Fruit fly (Drosophila melanogaster) whole organism, adult: ENCODE results near the gene CG7573.

Source experiments
- CG11617 ChIP-seq: fragments of 200-800 bp; sonication (Bioruptor generic); optimal IDR thresholded peaks from 2 replicates; lab custom pipeline; 2017; ENCODE audit warnings: mild to moderate bottlenecking, missing biosample characterization, missing genetic modification reagents, missing genetic modification characterization
- CG14711 ChIP-seq: fragments of 200-800 bp; sonication (Bioruptor generic); optimal IDR thresholded peaks from 2 replicates; lab custom pipeline; 2018; ENCODE audit warnings: missing biosample characterization, mild to moderate bottlenecking, missing genetic modification characterization, moderate library complexity
- CG1620 ChIP-seq: fragments of 200-800 bp; sonication (Bioruptor generic); optimal IDR thresholded peaks from 2 replicates; lab custom pipeline; 2016; ENCODE audit warnings: missing biosample characterization, missing genetic modification characterization
- CG33017 ChIP-seq: fragments of 200-800 bp; sonication (Bioruptor generic); optimal IDR thresholded peaks from 2 replicates; lab custom pipeline; 2018; ENCODE audit warnings: missing biosample characterization, mild to moderate bottlenecking, missing genetic modification characterization, moderate library complexity
- CG5204 ChIP-seq: fragments of 200-800 bp; sonication (Bioruptor generic); optimal IDR thresholded peaks from 2 replicates; lab custom pipeline; 2016; ENCODE audit warnings: missing biosample characterization, missing genetic modification characterization
- CG7045 ChIP-seq: fragments of 200-800 bp; sonication (Bioruptor generic); optimal IDR thresholded peaks from 2 replicates; lab custom pipeline; 2017; ENCODE audit warnings: missing biosample characterization, mild to moderate bottlenecking, missing genetic modification characterization
- CG7101 ChIP-seq: fragments of 200-800 bp; sonication (Bioruptor generic); optimal IDR thresholded peaks from 2 replicates; lab custom pipeline; 2018; ENCODE audit warnings: missing biosample characterization, mild to moderate bottlenecking, missing genetic modification characterization, moderate library complexity
- Clk ChIP-seq: fragments of 200-800 bp; sonication (Bioruptor generic); optimal IDR thresholded peaks from 2 replicates; lab custom pipeline; 2017; ENCODE audit warnings: missing biosample characterization, missing genetic modification characterization
- Crg-1 ChIP-seq: fragments of 200-800 bp; sonication (Bioruptor generic); optimal IDR thresholded peaks from 2 replicates; lab custom pipeline; 2016; ENCODE audit warnings: missing biosample characterization, missing genetic modification characterization
- Hr96 ChIP-seq: fragments of 200-800 bp; sonication (Bioruptor generic); optimal IDR thresholded peaks from 2 replicates; lab custom pipeline; 2016; ENCODE audit warnings: missing biosample characterization, missing genetic modification characterization
- Mnt ChIP-seq: fragments of 200-800 bp; sonication (Bioruptor generic); optimal IDR thresholded peaks from 2 replicates; lab custom pipeline; 2016; ENCODE audit warnings: missing biosample characterization, mild to moderate bottlenecking, missing genetic modification characterization
- bab1 ChIP-seq: fragments of 200-800 bp; sonication (Bioruptor generic); optimal IDR thresholded peaks from 3 replicates; lab custom pipeline; 2019; ENCODE audit warnings: missing biosample characterization, mild to moderate bottlenecking, missing genetic modification characterization, moderate library complexity
- cic ChIP-seq: fragments of 200-800 bp; sonication (Bioruptor generic); optimal IDR thresholded peaks from 2 replicates; lab custom pipeline; 2017; ENCODE audit warnings: missing biosample characterization, mild to moderate bottlenecking, missing genetic modification characterization, moderate library complexity
- cnc ChIP-seq, 2 experiments: fragments of >200 bp; optimal IDR thresholded peaks; 2 replicates each; lab custom pipeline; 2017
- kay ChIP-seq: fragments of 200-800 bp; sonication (Bioruptor generic); peaks from one replicate; lab custom pipeline; 2016; ENCODE audit warnings: missing biosample characterization, missing genetic modification characterization, borderline replicate concordance
- ovo ChIP-seq: fragments of 200-800 bp; sonication (Bioruptor generic); optimal IDR thresholded peaks from 2 replicates; lab custom pipeline; 2016; ENCODE audit warnings: missing biosample characterization, missing genetic modification characterization
- pad ChIP-seq: fragments of 200-800 bp; sonication (Bioruptor generic); optimal IDR thresholded peaks from 3 replicates; lab custom pipeline; 2017; ENCODE audit warnings: missing biosample characterization, missing genetic modification characterization, mild to moderate bottlenecking, moderate library complexity, missing genetic modification reagents
- tj ChIP-seq: fragments of 200-800 bp; sonication (Bioruptor generic); optimal IDR thresholded peaks from 3 replicates; lab custom pipeline; 2017; ENCODE audit warnings: missing biosample characterization, mild to moderate bottlenecking, missing genetic modification characterization, moderate library complexity
- toe ChIP-seq: fragments of 200-800 bp; sonication (Bioruptor generic); optimal IDR thresholded peaks from 2 replicates; lab custom pipeline; 2016; ENCODE audit warnings: missing biosample characterization, missing genetic modification characterization

Gene CG7573

DNA sequence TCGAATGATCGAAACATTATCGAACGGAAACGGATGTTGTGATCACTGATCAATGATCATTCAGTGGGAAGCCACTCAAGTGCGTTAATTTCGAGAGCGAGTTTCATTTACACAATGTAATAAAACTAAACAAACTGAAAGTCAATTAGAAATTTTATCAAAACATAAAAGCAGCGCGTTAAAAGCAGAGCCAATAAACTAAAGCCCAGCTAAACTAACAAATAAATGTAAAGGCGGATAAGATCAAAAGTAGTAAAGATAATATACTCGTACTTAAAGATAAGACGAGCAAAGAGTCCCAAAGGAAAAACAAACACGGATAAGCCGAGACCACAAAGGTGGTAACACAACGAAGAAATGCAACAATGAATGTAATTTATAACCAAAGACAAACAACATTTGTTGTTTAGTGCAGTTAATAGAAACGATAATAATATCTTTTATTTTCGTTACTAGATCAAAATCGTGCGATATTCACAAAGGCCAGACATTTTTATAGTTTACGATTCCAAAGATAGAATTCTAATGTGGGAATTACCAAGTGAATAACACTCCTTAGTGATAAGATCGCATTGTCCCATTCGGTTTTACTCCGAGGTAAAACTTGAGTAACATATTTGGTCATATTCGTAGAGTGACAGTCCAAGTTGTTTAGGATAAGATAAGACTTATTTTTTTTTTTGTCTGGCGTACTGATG is 38.0 kb upstream of the CG7573 start:
- TF ChIP-seq kay (GFP tag; lab: Kevin White, UChicago) (peak; percentile 79), cnc (optimal IDR thresholded peaks at IDR 0.05; lab: Kevin White, UChicago) (no peak), tj (GFP tag; lab: Kevin White, UChicago) (no peak), Clk (GFP tag; lab: Kevin White, UChicago) (no peak), CG5204 (GFP tag; lab: Kevin White, UChicago) (no peak), CG7101 (tag; lab: Kevin White, UChicago) (no peak), cic (GFP tag; lab: Kevin White, UChicago) (peak; percentile 20), CG33017 (tag; lab: Kevin White, UChicago) (no peak), Crg-1 (no peak), CG7045 (GFP tag; lab: Kevin White, UChicago) (peak; percentile 7)

- TF ChIP-seq bab1 (GFP tag; lab: Kevin White, UChicago) (no peak), CG14711 (tag; lab: Kevin White, UChicago) (no peak), cnc (optimal IDR thresholded peaks at IDR 0.05; lab: Kevin White, UChicago) (no peak), Crg-1 (no peak), CG11617 (GFP tag; lab: Kevin White, UChicago) (no peak), pad (GFP tag; lab: Kevin White, UChicago) (peak; percentile 21)
These were observed 37.3 kb upstream of the CG7573 start for dm6 chr3L:11274142-11274672.

DNA sequence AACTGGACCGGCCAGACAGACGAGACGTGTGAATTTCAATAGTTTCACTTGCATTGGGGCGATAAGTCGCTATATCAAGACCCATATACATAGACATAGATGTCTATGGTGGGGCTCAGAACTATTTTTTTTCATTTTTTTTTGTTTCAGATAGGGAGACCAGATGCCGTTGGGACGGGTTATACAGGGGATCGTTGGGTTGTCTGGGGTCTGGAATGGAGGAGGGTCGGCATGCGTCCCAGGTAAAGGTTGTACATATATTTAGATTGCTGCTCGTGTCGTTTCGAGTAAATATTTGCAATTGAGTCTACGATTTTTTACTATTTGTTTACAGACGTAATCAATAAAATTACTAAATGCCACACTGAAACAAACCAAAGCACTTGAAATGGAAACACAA is 35.5 kb upstream of the CG7573 start:
- no peak for TF ChIP-seq Crg-1
- TF ChIP-seq cic (GFP tag; lab: Kevin White, UChicago): peak; percentile 94
- TF ChIP-seq cnc (optimal IDR thresholded peaks at IDR 0.05; lab: Kevin White, UChicago): no peak
- no peak for TF ChIP-seq CG1620 (GFP tag; lab: Kevin White, UChicago)
- peak; percentile 23 for TF ChIP-seq CG7045 (GFP tag; lab: Kevin White, UChicago)
- no peak for TF ChIP-seq pad (GFP tag; lab: Kevin White, UChicago)
- peak; percentile 21 for TF ChIP-seq Mnt
- TF ChIP-seq kay (GFP tag; lab: Kevin White, UChicago): no peak
- TF ChIP-seq ovo (GFP tag; lab: Kevin White, UChicago): peak; percentile 67
- TF ChIP-seq tj (GFP tag; lab: Kevin White, UChicago): peak; percentile 7
- TF ChIP-seq CG5204 (GFP tag; lab: Kevin White, UChicago): peak; percentile 52
- peak; percentile 36 for TF ChIP-seq CG7101 (tag; lab: Kevin White, UChicago)
- no peak for TF ChIP-seq Hr96
- peak; percentile 36 for TF ChIP-seq CG33017 (tag; lab: Kevin White, UChicago)
- peak; percentile 45 for TF ChIP-seq CG11617 (GFP tag; lab: Kevin White, UChicago)

dm6 chr3L:11278448-11279320 is 32.9 kb upstream of the CG7573 start:
- TF ChIP-seq pad (GFP tag; lab: Kevin White, UChicago) (no peak), CG11617 (GFP tag; lab: Kevin White, UChicago) (peak; percentile 7), CG33017 (tag; lab: Kevin White, UChicago) (peak; percentile 4)

- no peak for TF ChIP-seq Clk (GFP tag; lab: Kevin White, UChicago)
- TF ChIP-seq pad (GFP tag; lab: Kevin White, UChicago): no peak
- no peak for TF ChIP-seq CG7045 (GFP tag; lab: Kevin White, UChicago)
- no peak for TF ChIP-seq toe (GFP tag; lab: Kevin White, UChicago)
These were observed 32.2 kb upstream of the CG7573 start for dm6 chr3L:11279321-11279827.

DNA sequence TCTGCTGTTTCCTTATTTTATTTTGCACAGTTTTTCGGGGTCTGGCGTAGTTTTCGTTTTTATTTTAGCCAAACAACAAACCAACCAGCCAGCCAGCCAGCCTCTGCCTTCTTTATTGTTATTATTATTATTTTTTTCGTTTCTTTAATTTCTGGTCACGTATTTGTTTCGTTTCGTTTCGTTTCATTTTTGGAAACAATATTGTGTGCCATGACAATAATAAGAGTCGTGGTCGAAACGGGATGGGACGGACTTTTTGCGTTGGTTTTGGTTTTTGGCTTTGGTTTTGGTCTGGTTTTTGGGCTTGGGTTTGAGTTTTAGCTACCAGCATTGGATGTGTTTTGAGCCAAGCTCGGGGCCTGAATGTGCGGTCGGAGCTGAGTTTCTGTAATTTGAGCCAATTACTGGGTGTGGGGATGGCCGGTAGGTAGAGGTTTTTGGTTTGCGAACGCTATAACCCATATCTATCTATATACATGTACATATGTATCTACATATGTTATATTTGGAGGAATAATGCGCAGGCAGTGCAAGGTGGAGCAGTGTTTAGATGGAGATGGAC is 30.9 kb upstream of the CG7573 start:
- TF ChIP-seq Crg-1 (no peak), tj (GFP tag; lab: Kevin White, UChicago) (peak; percentile 47)
